Fruit fly (Drosophila melanogaster): Measurements from ENCODE around the gene CG6071.
A peak's percentile ranks its signal among the peaks of the same experiment; 100 is the strongest.

The CG6071 gene

DNA sequence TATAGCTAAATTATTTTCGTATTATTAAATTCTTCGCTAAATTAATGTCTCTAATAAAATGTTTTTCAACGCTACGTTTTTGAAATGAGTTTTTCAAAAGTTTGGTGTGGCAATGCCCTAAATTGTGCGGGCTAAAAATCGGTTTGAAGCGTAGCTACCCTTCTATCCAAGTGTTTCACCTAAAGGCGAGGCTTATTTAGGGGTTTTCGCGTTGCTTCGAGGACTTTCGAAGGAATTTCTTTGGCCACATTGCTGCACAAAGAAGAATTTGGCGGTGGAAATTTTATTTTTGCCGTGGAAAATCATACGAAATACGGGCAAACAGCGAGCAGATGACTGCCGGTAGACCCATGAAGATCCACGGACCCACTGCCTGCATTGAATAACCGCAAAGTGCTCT, 36.0 kb upstream of the CG6071 start, which contains the start of gene TfIIEalpha (continued):
- TF ChIP-seq CG2712 (tag; optimal IDR thresholded peaks at IDR 0.05) (peak; percentile 7), Sin3A (optimal IDR thresholded peaks at IDR 0.05) (peak; percentile 55), CG17361 (GFP tag; IDR thresholded peaks at IDR 0.05) (0 out of 3 replicates have a peak, but pooled peaks have one; percentile 18), E2f1 (GFP tag; IDR thresholded peaks at IDR 0.05) (peak; percentile 49; the same call in 1 of the 2 replicates), Elba2 (GFP tag; optimal IDR thresholded peaks at IDR 0.05) (peak; percentile 26), CoRest (tag; optimal IDR thresholded peaks at IDR 0.05) (peak; percentile 62), CG7786 (GFP tag; optimal IDR thresholded peaks at IDR 0.05) (no peak), CG2199 (GFP tag; IDR thresholded peaks at IDR 0.05) (peak; percentile 59; the same call in 1 of the 3 replicates), Ets97D (GFP tag; optimal IDR thresholded peaks at IDR 0.05) (peak; percentile 84), Med (GFP tag) (peak; percentile 76), ATbp (GFP tag; optimal IDR thresholded peaks at IDR 0.05) (no peak), knrl (GFP tag; IDR thresholded peaks at IDR 0.05; ENCODE audit: partially characterized antibody) (peak; percentile 34; the same call in 1 of the 3 replicates), cad (GFP tag; optimal IDR thresholded peaks at IDR 0.05) (no peak), sd (tag; optimal IDR thresholded peaks at IDR 0.05) (peak; percentile 78), NK7.1 (GFP tag; optimal IDR thresholded peaks at IDR 0.05) (no peak), nerfin-1 (tag; optimal IDR thresholded peaks at IDR 0.05) (peak; percentile 11), Bgb (GFP tag; IDR thresholded peaks at IDR 0.05; ENCODE audit: partially characterized antibody) (peak; percentile 54; the same call in 1 of the 2 replicates), CG3847 (GFP tag; IDR thresholded peaks at IDR 0.05) (peak; percentile 74), CG8359 (GFP tag; optimal IDR thresholded peaks at IDR 0.05; ENCODE audit: borderline replicate concordance) (no peak), Hmr (GFP tag; optimal IDR thresholded peaks at IDR 0.05) (peak; percentile 62), Pdp1 (GFP tag; optimal IDR thresholded peaks at IDR 0.05) (peak in 1 of 2 experiments; percentile 56), bbx (GFP tag; IDR thresholded peaks at IDR 0.05; ENCODE audit: partially characterized antibody) (peak; percentile 51; the same call in 1 of the 2 replicates), toy (GFP tag; IDR thresholded peaks at IDR 0.05) (no peak), insv (GFP tag; optimal IDR thresholded peaks at IDR 0.05) (peak in 1 of 2 experiments; percentile 4), Dek (tag; optimal IDR thresholded peaks at IDR 0.05) (peak; percentile 45), dpn (GFP tag; optimal IDR thresholded peaks at IDR 0.05) (peak; percentile 15 to 22), Myb (GFP tag; optimal IDR thresholded peaks at IDR 0.05) (peak; percentile 77), vvl (GFP tag; IDR thresholded peaks at IDR 0.05) (peak; percentile 73), esg (GFP tag; conservative IDR thresholded peaks at IDR 0.05) (no peak), Hsf (GFP tag; optimal IDR thresholded peaks at IDR 0.05) (peak; percentile 11), Opbp (GFP tag; IDR thresholded peaks at IDR 0.05; ENCODE audit: partially characterized antibody) (peak; percentile 74; the same call in 2 of the 3 replicates), gem (tag; optimal IDR thresholded peaks at IDR 0.05) (peak; percentile 0), Dref (GFP tag; IDR thresholded peaks at IDR 0.05) (peak; percentile 69), E2f2 (GFP tag; IDR thresholded peaks at IDR 0.05) (peak; percentile 90), CG7745 (tag; optimal IDR thresholded peaks at IDR 0.05) (no peak), CG32532 (GFP tag; IDR thresholded peaks at IDR 0.05) (peak; percentile 41; the same call in 1 of the 2 replicates), fd64A (GFP tag; optimal IDR thresholded peaks at IDR 0.05) (no peak), CG13624 (GFP tag; optimal IDR thresholded peaks at IDR 0.05) (peak; percentile 17), CG13287 (GFP tag; IDR thresholded peaks at IDR 0.05; ENCODE audit: partially characterized antibody) (peak; percentile 52), sens (GFP tag) (peak; percentile 16), mam (GFP tag; optimal IDR thresholded peaks at IDR 0.05) (peak; percentile 22), CG7963 (GFP tag; IDR thresholded peaks at IDR 0.05; ENCODE audit: partially characterized antibody) (no peak), YL-1 (GFP tag; optimal IDR thresholded peaks at IDR 0.05) (peak; percentile 58), exex (tag; optimal IDR thresholded peaks at IDR 0.05) (no peak), Ets65A (GFP tag) (peak; percentile 76), Camta (GFP tag; optimal IDR thresholded peaks at IDR 0.05) (peak; percentile 17), gro (GFP tag; optimal IDR thresholded peaks at IDR 0.05) (peak; percentile 46), grau (tag; optimal IDR thresholded peaks at IDR 0.05) (peak; percentile 25), CG4617 (GFP tag; optimal IDR thresholded peaks at IDR 0.05; ENCODE audit: borderline replicate concordance) (peak; percentile 91), slbo (GFP tag; IDR thresholded peaks at IDR 0.05) (0 out of 2 replicates have a peak, but pooled peaks have one; percentile 8)
